Worm (Caenorhabditis elegans): ENCODE measurements around the gene ZK856.5.
A peak's percentile ranks its signal among the peaks of the same experiment; 100 is the strongest.

DNA sequence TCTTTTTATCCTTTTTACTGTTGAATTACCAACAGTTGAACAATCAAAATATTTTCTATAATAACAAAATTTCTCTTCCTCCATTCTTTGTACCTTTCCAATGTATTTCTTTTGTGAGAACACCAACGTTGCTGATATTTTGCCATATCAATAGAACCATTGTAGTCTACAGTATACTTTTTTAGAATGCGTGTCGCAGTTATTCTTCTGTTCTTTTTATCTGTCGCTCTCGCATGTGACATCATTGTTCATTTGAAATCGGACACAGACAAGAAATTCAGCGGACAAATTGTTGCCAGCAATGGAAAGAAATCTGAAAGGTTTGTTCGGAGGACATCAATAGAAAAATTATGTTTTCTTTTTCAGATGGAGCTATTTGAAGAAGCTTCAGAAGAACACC lies 12.0 kb upstream of the ZK856.5 start, which contains the start of gene ZK856.7:
- TF ChIP-seq lin-13 (GFP tag; optimal IDR thresholded peaks at IDR 0.05) (no peak), mdl-1 (tag; optimal IDR thresholded peaks at IDR 0.05) (peak in 1 of 2 experiments; percentile 18), mep-1 (tag; optimal IDR thresholded peaks at IDR 0.05) (no peak), nhr-6 (tag; optimal IDR thresholded peaks at IDR 0.05) (no peak), nhr-237 (tag; optimal IDR thresholded peaks at IDR 0.05) (no peak), lin-39 (tag; optimal IDR thresholded peaks at IDR 0.05) (no peak), Y5F2A.4 (GFP tag; optimal IDR thresholded peaks at IDR 0.05) (no peak), zag-1 (tag; optimal IDR thresholded peaks at IDR 0.05) (no peak), aha-1 (tag) (peak; percentile 8), unc-130 (GFP tag; optimal IDR thresholded peaks at IDR 0.05) (no peak), hlh-30 (tag; optimal IDR thresholded peaks at IDR 0.05; ENCODE audit: insufficient read depth) (no peak), unc-62 (GFP tag; optimal IDR thresholded peaks at IDR 0.05 in 1 of 2) (peak in 1 of 2 experiments; percentile 73), unc-62 (tag; optimal IDR thresholded peaks at IDR 0.05) (no peak), nhr-42 (GFP tag; IDR thresholded peaks at IDR 0.05) (no peak), nhr-25 (tag; optimal IDR thresholded peaks at IDR 0.05; ENCODE audit: borderline replicate concordance, insufficient read depth) (no peak)

All from whole organism, L4 larva.